Worm (Caenorhabditis elegans): ENCODE data around the gene T13H5.8.

- TF ChIP-seq ceh-28 (tag; optimal IDR thresholded peaks at IDR 0.05) (no peak), nhr-76 (tag; optimal IDR thresholded peaks at IDR 0.05) (no peak), lin-13 (GFP tag; optimal IDR thresholded peaks at IDR 0.05) (no peak), jun-1 (tag; optimal IDR thresholded peaks at IDR 0.05) (no peak)
These were observed 13.7 kb downstream of the T13H5.8 start for ce11 chrII:8532015-8532414.
